Worm (Caenorhabditis elegans) whole organism, young adult: Measurements from ENCODE around the gene twk-11.

Source experiments
- B0019.2 ChIP-seq: fragments of 200-800 bp; sonication (Bioruptor generic); conservative IDR thresholded peaks from 2 replicates; pipeline ENCODE4 v1.3.6; 2022; ENCODE audit warnings: missing genetic modification reagents, missing genetic modification characterization, missing compliant biosample characterization
- B0035.1 ChIP-seq: sonication (generic microtip); optimal IDR thresholded peaks from 2 replicates; lab custom pipeline; 2016; ENCODE audit warnings: missing genetic modification characterization, mild to moderate bottlenecking, missing compliant biosample characterization, missing genotype, missing genetic modification reagents
- B0261.1 ChIP-seq: sonication (generic microtip); optimal IDR thresholded peaks from 2 replicates; lab custom pipeline; 2016; ENCODE audit warnings: mild to moderate bottlenecking, missing genetic modification characterization, moderate library complexity, missing compliant biosample characterization
- B0336.3 ChIP-seq: fragments of 200-800 bp; sonication (Bioruptor generic); IDR thresholded peaks from 2 replicates; pipeline ENCODE4 v1.3.6; 2022; ENCODE audit warnings: missing genetic modification characterization, missing compliant biosample characterization
- C06A6.2 ChIP-seq: fragments of 200-800 bp; sonication (Bioruptor generic); conservative IDR thresholded peaks from 2 replicates; pipeline ENCODE4 v1.3.6; 2022; ENCODE audit warnings: missing genetic modification characterization, missing compliant biosample characterization
- D2030.7 ChIP-seq: fragments of 200-800 bp; sonication (Bioruptor generic); IDR thresholded peaks from 2 replicates; pipeline ENCODE4 v1.3.6; 2022; ENCODE audit warnings: missing genetic modification reagents, missing genetic modification characterization, missing compliant biosample characterization
- F23B12.7 ChIP-seq: sonication (generic microtip); optimal IDR thresholded peaks from 2 replicates; lab custom pipeline; 2017; ENCODE audit warnings: missing genetic modification characterization, mild to moderate bottlenecking, missing compliant biosample characterization, antibody characterized with exemption, moderate library complexity; ENCODE audit not compliant: insufficient read depth
- F33H1.4 ChIP-seq: fragments of 200-800 bp; sonication (Bioruptor generic); IDR thresholded peaks from 2 replicates; pipeline ENCODE4 v1.3.6; 2022; ENCODE audit warnings: missing genetic modification reagents, missing genetic modification characterization, missing compliant biosample characterization
- F55B11.4 ChIP-seq: sonication (generic microtip); optimal IDR thresholded peaks from 2 replicates; lab custom pipeline; 2016; ENCODE audit warnings: missing compliant biosample characterization, missing genetic modification characterization, borderline replicate concordance; ENCODE audit not compliant: insufficient read depth
- F57C9.4 ChIP-seq: sonication (generic microtip); optimal IDR thresholded peaks from 2 replicates; lab custom pipeline; 2017; ENCODE audit warnings: mild to moderate bottlenecking, missing genetic modification characterization, missing compliant biosample characterization
- K12H6.12 ChIP-seq: fragments of 200-800 bp; sonication (Bioruptor generic); optimal IDR thresholded peaks from 2 replicates; lab custom pipeline; 2018; ENCODE audit warnings: mild to moderate bottlenecking, missing genetic modification characterization, missing compliant biosample characterization
- T26A5.8 ChIP-seq: sonication (generic microtip); optimal IDR thresholded peaks from 2 replicates; lab custom pipeline; 2016; ENCODE audit warnings: missing genetic modification characterization, missing compliant biosample characterization
- Y53F4B.3 ChIP-seq: fragments of 200-800 bp; sonication (Bioruptor generic); IDR thresholded peaks from 2 replicates; pipeline ENCODE4 v1.3.6; 2022; ENCODE audit warnings: missing genetic modification reagents, missing genetic modification characterization, missing compliant biosample characterization
- Y53G8AR.9 ChIP-seq: fragments of 200-800 bp; sonication (Bioruptor generic); conservative IDR thresholded peaks from 2 replicates; pipeline ENCODE4 v1.3.6; 2022; ENCODE audit warnings: missing genetic modification reagents, missing genetic modification characterization, missing compliant biosample characterization
- Y56A3A.18 ChIP-seq: fragments of 200-800 bp; sonication (Bioruptor generic); IDR thresholded peaks from 2 replicates; pipeline ENCODE4 v1.3.6; 2022; ENCODE audit warnings: missing genetic modification reagents, missing genetic modification characterization, missing compliant biosample characterization
- Y95B8A.8 ChIP-seq: fragments of 200-800 bp; sonication (Bioruptor generic); IDR thresholded peaks from 2 replicates; pipeline ENCODE4 v1.3.6; 2022; ENCODE audit warnings: missing genetic modification reagents, missing genetic modification characterization, missing compliant biosample characterization
- ZK185.1 ChIP-seq: sonication (generic microtip); optimal IDR thresholded peaks from 2 replicates; lab custom pipeline; 2016; ENCODE audit warnings: mild to moderate bottlenecking, missing genetic modification characterization, missing compliant biosample characterization; ENCODE audit not compliant: poor library complexity, severe bottlenecking
- akir-1 ChIP-seq: fragments of 200-800 bp; sonication (Bioruptor generic); optimal IDR thresholded peaks from 2 replicates; lab custom pipeline; 2018; ENCODE audit warnings: mild to moderate bottlenecking, missing genetic modification characterization, moderate library complexity, missing compliant biosample characterization
- ama-1 ChIP-seq, 3 experiments: fragments of 150-350 bp in 1 of 3; sonication (generic microtip) in 2 of 3; optimal IDR thresholded peaks; 2 replicates each; lab custom pipeline; 2014 to 2018; ENCODE audit warnings: missing biosample characterization in 2 of 3, missing genetic modification characterization in 2 of 3, missing genetic modification reagents in 2 of 3
- athp-1 ChIP-seq: sonication (generic microtip); optimal IDR thresholded peaks from 2 replicates; lab custom pipeline; 2017; ENCODE audit warnings: mild to moderate bottlenecking, missing genetic modification characterization, missing compliant biosample characterization
- bed-2 ChIP-seq: fragments of 200-800 bp; sonication (Bioruptor generic); IDR thresholded peaks from 2 replicates; pipeline ENCODE4 v1.3.6; 2022; ENCODE audit warnings: missing genetic modification reagents, missing genetic modification characterization, missing compliant biosample characterization
- cebp-2 ChIP-seq: fragments of 200-800 bp; sonication (Bioruptor generic); IDR thresholded peaks from 2 replicates; pipeline ENCODE4 v1.3.6; 2022; ENCODE audit warnings: missing genetic modification characterization, missing compliant biosample characterization
- ceh-79 ChIP-seq: sonication (generic microtip); optimal IDR thresholded peaks from 2 replicates; lab custom pipeline; 2017; ENCODE audit warnings: mild to moderate bottlenecking, missing genetic modification characterization, missing compliant biosample characterization
- die-1 ChIP-seq: sonication (generic microtip); optimal IDR thresholded peaks from 2 replicates; lab custom pipeline; 2016; ENCODE audit warnings: missing genotype, mild to moderate bottlenecking, missing genetic modification characterization, missing compliant biosample characterization
- dpff-1 ChIP-seq: sonication (generic microtip); optimal IDR thresholded peaks from 2 replicates; lab custom pipeline; 2017; ENCODE audit warnings: mild to moderate bottlenecking, missing genetic modification characterization, missing compliant biosample characterization
- egrh-3 ChIP-seq: fragments of 200-800 bp; sonication (Bioruptor generic); IDR thresholded peaks from 2 replicates; pipeline ENCODE4 v1.3.6; 2022; ENCODE audit warnings: missing genetic modification reagents, missing genetic modification characterization, missing compliant biosample characterization
- ekl-4 ChIP-seq: fragments of 200-800 bp; sonication (Bioruptor generic); IDR thresholded peaks from 2 replicates; pipeline ENCODE4 v1.3.6; 2022; ENCODE audit warnings: missing genetic modification reagents, missing genetic modification characterization, missing compliant biosample characterization
- hmg-1.2 ChIP-seq: fragments of 200-800 bp; sonication (Bioruptor generic); IDR thresholded peaks from 2 replicates; pipeline ENCODE4 v1.3.6; 2022; ENCODE audit warnings: missing genetic modification reagents, missing genetic modification characterization, missing compliant biosample characterization
- hsf-1 ChIP-seq: fragments of 200-800 bp; sonication (Bioruptor generic); IDR thresholded peaks from 2 replicates; pipeline ENCODE4 v1.3.6; 2022; ENCODE audit warnings: missing genetic modification reagents, missing genetic modification characterization, missing compliant biosample characterization
- let-526 ChIP-seq: fragments of 200-800 bp; sonication (Bioruptor generic); IDR thresholded peaks from 2 replicates; pipeline ENCODE4 v1.3.6; 2022; ENCODE audit warnings: missing genetic modification reagents, missing genetic modification characterization, missing compliant biosample characterization
- let-607 ChIP-seq, 2 experiments: fragments of 200-800 bp in 1 of 2; sonication (Bioruptor generic) in 1 of 2; sonication (generic microtip) in 1 of 2; optimal IDR thresholded peaks; 2 replicates each; lab custom pipeline; 2016 to 2018; ENCODE audit warnings: mild to moderate bottlenecking in 2 of 2, missing compliant biosample characterization in 2 of 2, missing genetic modification characterization in 2 of 2, moderate library complexity in 2 of 2, missing genotype in 1 of 2
- lin-40 ChIP-seq: sonication (generic microtip); optimal IDR thresholded peaks from 2 replicates; lab custom pipeline; 2016; ENCODE audit warnings: missing genetic modification characterization, mild to moderate bottlenecking, missing compliant biosample characterization, missing genotype, missing genetic modification reagents
- lin-54 ChIP-seq: fragments of 200-800 bp; sonication (Bioruptor generic); optimal IDR thresholded peaks from 2 replicates; lab custom pipeline; 2018; ENCODE audit warnings: mild to moderate bottlenecking, missing genetic modification characterization, missing compliant biosample characterization
- lsl-1 ChIP-seq: fragments of 200-800 bp; sonication (Bioruptor generic); optimal IDR thresholded peaks from 2 replicates; lab custom pipeline; 2018; ENCODE audit warnings: mild to moderate bottlenecking, missing genetic modification characterization, moderate library complexity, missing compliant biosample characterization
- madf-6 ChIP-seq: fragments of 200-800 bp; sonication (Bioruptor generic); IDR thresholded peaks from 2 replicates; pipeline ENCODE4 v1.3.6; 2022; ENCODE audit warnings: missing genetic modification reagents, missing genetic modification characterization, missing compliant biosample characterization
- mxl-1 ChIP-seq: sonication (generic microtip); optimal IDR thresholded peaks from 2 replicates; lab custom pipeline; 2016; ENCODE audit warnings: missing genetic modification characterization, missing compliant biosample characterization
- nfyb-1 ChIP-seq: fragments of 200-800 bp; sonication (Bioruptor generic); IDR thresholded peaks from 2 replicates; pipeline ENCODE4 v1.3.6; 2022; ENCODE audit warnings: missing genetic modification reagents, missing genetic modification characterization, missing compliant biosample characterization
- pbrm-1 ChIP-seq: fragments of 200-800 bp; sonication (Bioruptor generic); IDR thresholded peaks from 2 replicates; pipeline ENCODE4 v1.3.6; 2022; ENCODE audit warnings: missing genetic modification reagents, missing genetic modification characterization, missing compliant biosample characterization
- repo-1 ChIP-seq: sonication (generic microtip); optimal IDR thresholded peaks from 2 replicates; lab custom pipeline; 2017; ENCODE audit warnings: mild to moderate bottlenecking, missing genetic modification characterization, missing compliant biosample characterization
- sdz-38 ChIP-seq: sonication (generic microtip); optimal IDR thresholded peaks from 2 replicates; lab custom pipeline; 2016; ENCODE audit warnings: missing genotype, missing genetic modification characterization, missing compliant biosample characterization
- sea-2 ChIP-seq: fragments of 200-800 bp; sonication (Bioruptor generic); IDR thresholded peaks from 2 replicates; pipeline ENCODE4 v1.3.6; 2022; ENCODE audit warnings: missing genetic modification characterization, missing compliant biosample characterization
- snpc-4 ChIP-seq, 5 experiments: fragments of 150-350 bp in 1 of 5; sonication (generic microtip) in 4 of 5; optimal IDR thresholded peaks; 2 replicates each; lab custom pipeline; 2014 to 2018; ENCODE audit warnings: missing genetic modification characterization in 5 of 5, missing biosample characterization in 3 of 5, antibody characterized with exemption in 2 of 5, mild to moderate bottlenecking in 2 of 5, missing compliant biosample characterization in 2 of 5, missing genotype in 2 of 5, moderate library complexity in 2 of 5, missing genetic modification reagents in 1 of 5
- tbp1 ChIP-seq: fragments of 200-800 bp; sonication (Bioruptor generic); optimal IDR thresholded peaks from 2 replicates; lab custom pipeline; 2018; ENCODE audit warnings: mild to moderate bottlenecking, missing genetic modification characterization, missing compliant biosample characterization
- tbx-9 ChIP-seq: sonication (generic microtip); optimal IDR thresholded peaks from 2 replicates; lab custom pipeline; 2016; ENCODE audit warnings: borderline replicate concordance, missing genetic modification characterization, inconsistent platforms, missing compliant biosample characterization
- tlf-1 ChIP-seq: fragments of 200-800 bp; sonication (Bioruptor generic); optimal IDR thresholded peaks from 2 replicates; lab custom pipeline; 2018; ENCODE audit warnings: mild to moderate bottlenecking, missing genetic modification characterization, missing compliant biosample characterization
- ztf-25 ChIP-seq: fragments of 200-800 bp; sonication (Bioruptor generic); IDR thresholded peaks from 2 replicates; pipeline ENCODE4 v1.3.6; 2022; ENCODE audit warnings: missing genetic modification reagents, missing genetic modification characterization, missing compliant biosample characterization
- ztf-3 ChIP-seq: fragments of 200-800 bp; sonication (Bioruptor generic); optimal IDR thresholded peaks from 2 replicates; lab custom pipeline; 2018; ENCODE audit warnings: mild to moderate bottlenecking, missing genetic modification characterization, missing compliant biosample characterization
- ztf-6 ChIP-seq: fragments of 200-800 bp; sonication (Bioruptor generic); IDR thresholded peaks from 2 replicates; pipeline ENCODE4 v1.3.6; 2022; ENCODE audit warnings: missing genetic modification reagents, missing genetic modification characterization, missing compliant biosample characterization

twk-11 gene

DNA sequence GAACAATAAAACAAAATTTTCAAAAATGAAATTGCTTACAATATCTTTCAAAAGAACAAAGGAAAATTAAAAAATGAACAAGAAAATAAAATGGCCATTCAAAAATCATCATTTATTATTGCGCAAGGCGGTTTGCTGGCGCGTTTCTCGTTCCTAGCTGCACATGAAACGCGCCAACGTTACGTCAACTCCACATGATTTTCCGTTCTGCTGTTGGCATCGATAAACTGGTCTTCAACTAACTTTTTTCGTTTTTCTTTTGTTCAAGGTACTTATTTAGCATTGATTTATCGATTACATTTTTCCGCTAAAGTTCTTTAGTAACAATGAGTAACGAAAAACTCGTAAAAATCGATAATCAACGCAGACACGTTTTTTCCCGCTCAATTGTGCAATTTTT, 24.0 kb upstream of the twk-11 start, which contains the start of the genes Y57E12AL.6 and Y57E12AL.1 (continued):
- no peak for TF ChIP-seq akir-1 (GFP tag; lab: Kevin White, UChicago)
- no peak for TF ChIP-seq sdz-38
- TF ChIP-seq hsf-1 (GFP tag; lab: Robert Waterston, UW): no peak
- TF ChIP-seq cebp-2 (GFP tag; lab: Robert Waterston, UW): no peak
- no peak for TF ChIP-seq bed-2 (GFP tag; lab: Robert Waterston, UW)
- peak; percentile 58 for TF ChIP-seq snpc-4 (GFP tag; optimal IDR thresholded peaks at IDR 0.05; lab: Kevin White, UChicago)
- peak; percentile 73 to 83 (median 81) for TF ChIP-seq snpc-4 (tag; optimal IDR thresholded peaks at IDR 0.05; lab: Kevin White, UChicago)
- no peak for TF ChIP-seq B0019.2 (GFP tag; lab: Robert Waterston, UW)
- TF ChIP-seq Y95B8A.8 (GFP tag; lab: Robert Waterston, UW): no peak
- peak; percentile 65 for TF ChIP-seq D2030.7 (GFP tag; lab: Robert Waterston, UW)
- TF ChIP-seq F57C9.4: no peak
- peak; percentile 56 for TF ChIP-seq lsl-1
- TF ChIP-seq lin-54 (GFP tag; lab: Kevin White, UChicago): peak; percentile 82
- TF ChIP-seq Y56A3A.18: no peak
- TF ChIP-seq ZK185.1: peak; percentile 78
- no peak for TF ChIP-seq Y53F4B.3 (GFP tag; lab: Robert Waterston, UW)
- peak; percentile 70; the same call in 1 of the 2 replicates for TF ChIP-seq Y53G8AR.9 (GFP tag; lab: Robert Waterston, UW)
- peak; percentile 52 for TF ChIP-seq K12H6.12 (tag; lab: Kevin White, UChicago)
- TF ChIP-seq dpff-1 (tag; lab: Kevin White, UChicago): no peak
- TF ChIP-seq F33H1.4 (GFP tag; lab: Robert Waterston, UW): peak; percentile 55; the same call in 1 of the 2 replicates
- TF ChIP-seq B0261.1 (tag; lab: Kevin White, UChicago): no peak
- no peak for TF ChIP-seq tbx-9 (tag; lab: Kevin White, UChicago)
- no peak for TF ChIP-seq T26A5.8
- no peak for TF ChIP-seq ztf-6 (GFP tag; lab: Robert Waterston, UW)
- TF ChIP-seq hmg-1.2 (GFP tag; lab: Robert Waterston, UW): peak; percentile 43; the same call in 1 of the 2 replicates
- peak; percentile 58 for TF ChIP-seq F23B12.7 (tag; lab: Kevin White, UChicago)
- no peak for TF ChIP-seq F55B11.4
- peak; percentile 46 for TF ChIP-seq tbp1 (GFP tag; lab: Kevin White, UChicago)
- peak; percentile 33 to 82 for TF ChIP-seq let-607 (tag; optimal IDR thresholded peaks at IDR 0.05; lab: Kevin White, UChicago)
- no peak for TF ChIP-seq sea-2 (GFP tag; lab: Robert Waterston, UW)
- no peak for TF ChIP-seq B0035.1 (tag; lab: Kevin White, UChicago)
- TF ChIP-seq ama-1 (optimal IDR thresholded peaks at IDR 0.05; lab: Kevin White, UChicago): no peak
- no peak for TF ChIP-seq ama-1 (GFP tag; optimal IDR thresholded peaks at IDR 0.05; lab: Kevin White, UChicago)
- TF ChIP-seq let-526: no peak
- peak; percentile 65; the same call in 1 of the 2 replicates for TF ChIP-seq B0336.3 (GFP tag; lab: Robert Waterston, UW)
- no peak for TF ChIP-seq egrh-3 (GFP tag; lab: Robert Waterston, UW)
- 0 out of 2 replicates have a peak, but pooled peaks have one; percentile 45 for TF ChIP-seq C06A6.2
- no peak for TF ChIP-seq ceh-79
- TF ChIP-seq tlf-1 (GFP tag; lab: Kevin White, UChicago): peak; percentile 59
- peak; percentile 44 for TF ChIP-seq die-1 (tag; lab: Kevin White, UChicago)
- TF ChIP-seq, all 124 proteins: peak for 51

DNA sequence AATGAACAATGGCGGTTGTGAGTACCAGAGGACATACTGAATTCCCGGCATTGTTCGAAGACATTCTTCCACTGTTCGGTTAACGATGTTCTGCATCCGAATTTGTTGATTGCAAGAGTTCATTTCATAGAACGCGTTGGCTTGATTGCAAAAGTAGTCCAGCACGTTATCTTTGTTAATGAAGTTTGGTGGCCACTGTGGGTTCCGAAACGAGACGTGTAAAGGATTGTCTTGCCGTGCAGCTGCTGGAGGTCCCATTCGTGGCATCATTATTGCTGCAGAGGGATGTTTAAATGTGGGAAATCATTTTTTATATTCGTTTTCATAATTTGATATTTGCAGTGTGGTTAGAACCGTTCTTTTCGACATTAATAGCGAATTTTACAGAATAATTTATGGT, 23.0 kb upstream of the twk-11 start, which contains the start of gene mdt-6:
Gene mdt-6 (minus strand): TSS at position 275 of the 400 bp plus-strand sequence.
- TF ChIP-seq lin-40 (tag; lab: Kevin White, UChicago) (no peak), madf-6 (peak; percentile 51; the same call in 1 of the 2 replicates), ekl-4 (peak; percentile 13; the same call in 1 of the 2 replicates), tlf-1 (GFP tag; lab: Kevin White, UChicago) (no peak), mxl-1 (tag; lab: Kevin White, UChicago) (no peak), ztf-3 (GFP tag; lab: Kevin White, UChicago) (no peak), let-607 (tag; optimal IDR thresholded peaks at IDR 0.05; lab: Kevin White, UChicago) (no peak), repo-1 (tag; lab: Kevin White, UChicago) (no peak), T26A5.8 (no peak), C06A6.2 (no peak), ztf-25 (GFP tag; lab: Robert Waterston, UW) (no peak), pbrm-1 (GFP tag; lab: Robert Waterston, UW) (no peak), nfyb-1 (no peak), B0261.1 (tag; lab: Kevin White, UChicago) (no peak), hsf-1 (GFP tag; lab: Robert Waterston, UW) (0 out of 2 replicates have a peak, but pooled peaks have one; percentile 31), athp-1 (tag; lab: Kevin White, UChicago) (no peak)
